Fruit fly (Drosophila melanogaster) whole organism, wandering third instar larva: ENCODE data around the gene Dhod.

Experiments
- Abd-B ChIP-seq: fragments of >200 bp; optimal IDR thresholded peaks from 2 replicates; lab custom pipeline; 2017; ENCODE audit warnings: missing biosample characterization, missing genetic modification characterization
- Hr83 ChIP-seq: fragments of 200-300 bp; sonication (Bioruptor generic); optimal IDR thresholded peaks from 2 replicates; lab custom pipeline; 2016; ENCODE audit warnings: missing biosample characterization, mild to moderate bottlenecking, missing genetic modification characterization, moderate library complexity; ENCODE audit not compliant: poor library complexity, severe bottlenecking
- Vsx2 ChIP-seq: fragments of 200-300, 225-300 bp; sonication (Bioruptor generic); optimal IDR thresholded peaks from 2 replicates; lab custom pipeline; 2018; ENCODE audit warnings: missing biosample characterization, missing genetic modification characterization; ENCODE audit not compliant: partially characterized antibody
- dl ChIP-seq, 2 experiments: fragments of 175-275, 200-275 bp in 1 of 2; fragments of 200-275 bp in 1 of 2; sonication (Bioruptor generic); optimal IDR thresholded peaks; lab custom pipeline; 2018; ENCODE audit warnings: mild to moderate bottlenecking in 2 of 2, missing biosample characterization in 2 of 2, missing genetic modification characterization in 2 of 2, moderate library complexity in 2 of 2; ENCODE audit not compliant: partially characterized antibody in 2 of 2, insufficient read depth in 1 of 2
- dsf ChIP-seq: sonication (Bioruptor generic); optimal IDR thresholded peaks from 2 replicates; lab custom pipeline; 2016; ENCODE audit warnings: missing biosample characterization, missing genetic modification characterization, borderline replicate concordance
- fru ChIP-seq: fragments of 200-800 bp; sonication (Bioruptor generic); optimal IDR thresholded peaks from 3 replicates; lab custom pipeline; 2016; ENCODE audit warnings: missing biosample characterization, mild to moderate bottlenecking, missing genetic modification characterization
- lola ChIP-seq: fragments of >200 bp; optimal IDR thresholded peaks from 2 replicates; lab custom pipeline; 2017; ENCODE audit warnings: missing biosample characterization, missing genetic modification characterization
- pan ChIP-seq: fragments of >200 bp; optimal IDR thresholded peaks from 2 replicates; lab custom pipeline; 2017
- psq ChIP-seq: fragments of 200-800 bp; sonication (Bioruptor generic); optimal IDR thresholded peaks from 3 replicates; lab custom pipeline; 2017; ENCODE audit warnings: missing biosample characterization, mild to moderate bottlenecking, missing genetic modification characterization, moderate library complexity
- sage ChIP-seq: fragments of 200-800 bp; sonication (Bioruptor generic); optimal IDR thresholded peaks from 2 replicates; lab custom pipeline; 2016; ENCODE audit warnings: missing biosample characterization, mild to moderate bottlenecking, missing genetic modification characterization
- usp ChIP-seq: fragments of >200 bp; optimal IDR thresholded peaks from 2 replicates; lab custom pipeline; 2017; ENCODE audit warnings: missing biosample characterization, missing genetic modification characterization

DNA sequence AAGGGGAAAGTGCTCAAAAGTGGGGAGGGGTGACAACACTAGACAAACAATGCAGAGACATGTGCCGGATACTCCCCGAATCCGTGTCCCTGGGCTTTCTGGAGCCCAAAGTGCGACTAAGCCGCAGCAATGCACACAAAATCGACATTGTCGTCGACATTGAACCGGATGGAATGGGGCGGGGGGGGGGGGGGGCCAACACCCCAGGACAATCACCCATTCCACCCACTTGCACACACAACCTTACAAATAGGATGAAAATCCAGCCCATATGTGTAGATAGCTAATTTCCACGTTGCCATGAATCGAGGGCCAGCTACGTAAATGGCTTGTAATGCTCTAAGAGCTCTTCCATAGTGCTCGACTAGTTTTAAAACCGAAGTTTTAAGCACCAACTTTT, 32.0 kb downstream of the Dhod start:
- no peak for TF ChIP-seq usp
- no peak for TF ChIP-seq dl (GFP tag; optimal IDR thresholded peaks at IDR 0.05; lab: Kevin White, UChicago; ENCODE audit: insufficient read depth in 1 of 2, partially characterized antibody in 2 of 2)
- no peak for TF ChIP-seq dsf (GFP tag; lab: Kevin White, UChicago)
- TF ChIP-seq fru (GFP tag; lab: Kevin White, UChicago) = no peak
- TF ChIP-seq Hr83 = no peak
- TF ChIP-seq Vsx2 (GFP tag; lab: Kevin White, UChicago) = no peak
- TF ChIP-seq lola (GFP tag; lab: Kevin White, UChicago) = no peak
- TF ChIP-seq psq = no peak
- no peak for TF ChIP-seq Abd-B (GFP tag; lab: Kevin White, UChicago)
- no peak for TF ChIP-seq pan
- TF ChIP-seq sage = no peak
